Fruit fly (Drosophila melanogaster): ENCODE data around the gene CG31198.

The CG31198 gene

DNA sequence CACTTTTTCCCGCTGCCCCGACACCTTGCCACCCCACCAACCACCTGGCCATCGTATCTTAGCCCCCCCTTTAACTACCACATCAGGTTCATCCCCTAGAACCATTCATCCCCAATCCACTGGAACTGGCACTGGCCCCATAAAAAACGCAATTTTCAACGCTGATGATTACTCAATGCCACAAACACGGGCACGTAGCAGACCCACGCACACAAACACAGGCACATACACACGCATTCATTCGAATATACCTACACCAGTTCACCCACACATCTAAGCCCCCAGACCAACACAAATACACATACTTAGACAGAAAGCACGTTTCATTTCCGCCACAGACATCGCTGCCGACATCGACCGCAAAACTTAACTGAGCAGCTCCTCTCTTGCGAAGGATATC lies 39.6 kb downstream of the CG31198 start:
- TF ChIP-seq CG8478 (optimal IDR thresholded peaks at IDR 0.05) (peak; percentile 55), abd-A (tag; optimal IDR thresholded peaks at IDR 0.05) (peak; percentile 96), Ets65A (GFP tag) (peak; percentile 60), schlank (tag; optimal IDR thresholded peaks at IDR 0.05) (no peak), crol (GFP tag; IDR thresholded peaks at IDR 0.05) (0 out of 2 replicates have a peak, but pooled peaks have one; percentile 43), cg (GFP tag; optimal IDR thresholded peaks at IDR 0.05) (peak; percentile 62), sna (GFP tag; IDR thresholded peaks at IDR 0.05; ENCODE audit: partially characterized antibody) (no peak), Adf1 (GFP tag; IDR thresholded peaks at IDR 0.05) (peak; percentile 22; the same call in 1 of the 2 replicates)

DNA sequence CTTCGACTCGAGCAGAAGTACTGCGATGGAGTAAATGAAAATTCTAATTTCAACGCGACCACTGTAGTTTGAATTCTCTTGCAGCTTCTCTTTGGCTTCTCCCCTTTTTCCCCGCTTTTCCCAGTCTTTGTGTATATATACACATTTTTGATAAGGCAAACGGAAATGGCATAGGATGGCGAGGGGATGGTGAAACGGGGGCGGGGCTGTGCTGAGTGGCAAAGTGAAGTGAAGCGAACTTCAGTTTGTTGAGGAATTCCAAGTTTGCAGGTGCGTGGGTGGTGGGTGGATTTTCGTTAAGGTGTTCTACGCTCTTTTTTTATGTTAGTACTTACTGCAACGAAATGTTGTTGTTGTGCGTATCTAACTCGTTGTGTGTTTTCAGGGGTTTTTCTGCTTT lies 53.1 kb downstream of the CG31198 start:
- TF ChIP-seq nerfin-1 (tag; optimal IDR thresholded peaks at IDR 0.05) = peak; percentile 68
- no peak for TF ChIP-seq Dad (GFP tag; optimal IDR thresholded peaks at IDR 0.05)
- no peak for TF ChIP-seq CG2116 (GFP tag; optimal IDR thresholded peaks at IDR 0.05)
- TF ChIP-seq crol (GFP tag; IDR thresholded peaks at IDR 0.05) = peak; percentile 59
- peak; percentile 13 for TF ChIP-seq sd (tag; optimal IDR thresholded peaks at IDR 0.05)
- no peak for TF ChIP-seq CG3847 (GFP tag; IDR thresholded peaks at IDR 0.05)

Data from whole organism, embryonic.